Fruit fly (Drosophila melanogaster) whole organism, wandering third instar larva: Measurements from ENCODE around the gene Ndf.

Experiments used
- CG32264 ChIP-seq: fragments of 200-800 bp; sonication (Bioruptor generic); optimal IDR thresholded peaks from 2 replicates; lab custom pipeline; 2016; ENCODE audit warnings: missing biosample characterization, missing genetic modification characterization
- CrebA ChIP-seq: fragments of 200-800 bp; sonication (Bioruptor generic); optimal IDR thresholded peaks from 2 replicates; lab custom pipeline; 2016; ENCODE audit warnings: missing biosample characterization, mild to moderate bottlenecking, missing genetic modification characterization, borderline replicate concordance
- Dfd ChIP-seq: fragments of >200 bp; optimal IDR thresholded peaks from 2 replicates; lab custom pipeline; 2017; ENCODE audit warnings: missing biosample characterization, missing genetic modification characterization
- Dif ChIP-seq: fragments of 200-275, 200-300 bp; sonication (Bioruptor generic); optimal IDR thresholded peaks from 2 replicates; lab custom pipeline; 2018; ENCODE audit warnings: missing biosample characterization, missing genetic modification characterization; ENCODE audit not compliant: partially characterized antibody
- GATAd ChIP-seq: sonication (Bioruptor generic); optimal IDR thresholded peaks from 2 replicates; lab custom pipeline; 2016; ENCODE audit warnings: missing biosample characterization, missing genetic modification characterization
- HLH106 ChIP-seq: fragments of 200-800 bp; optimal IDR thresholded peaks from 3 replicates; lab custom pipeline; 2019; ENCODE audit warnings: missing biosample characterization, mild to moderate bottlenecking, missing genetic modification characterization, moderate library complexity
- Hnf4 ChIP-seq: fragments of 200-800 bp; sonication (Bioruptor generic); optimal IDR thresholded peaks from 2 replicates; lab custom pipeline; 2016; ENCODE audit warnings: missing biosample characterization, mild to moderate bottlenecking, missing genetic modification characterization
- Hr78 ChIP-seq: fragments of >200 bp; optimal IDR thresholded peaks from 2 replicates; lab custom pipeline; 2017; ENCODE audit warnings: missing biosample characterization, missing genetic modification characterization
- Hr83 ChIP-seq: fragments of 200-300 bp; sonication (Bioruptor generic); optimal IDR thresholded peaks from 2 replicates; lab custom pipeline; 2016; ENCODE audit warnings: missing biosample characterization, mild to moderate bottlenecking, missing genetic modification characterization, moderate library complexity; ENCODE audit not compliant: poor library complexity, severe bottlenecking
- Jra ChIP-seq: sonication (Bioruptor generic); optimal IDR thresholded peaks from 2 replicates; lab custom pipeline; 2016; ENCODE audit warnings: missing biosample characterization, missing genetic modification characterization
- Mio ChIP-seq: sonication (Bioruptor generic); optimal IDR thresholded peaks from 2 replicates; lab custom pipeline; 2016; ENCODE audit warnings: missing biosample characterization, missing genetic modification characterization
- Myc ChIP-seq: fragments of >200 bp; optimal IDR thresholded peaks from 2 replicates; lab custom pipeline; 2017
- N ChIP-seq: fragments of >200 bp; optimal IDR thresholded peaks from 2 replicates; lab custom pipeline; 2018; ENCODE audit warnings: missing biosample characterization, missing external identifiers, missing genetic modification characterization
- OdsH ChIP-seq: fragments of 200-800 bp; sonication (Bioruptor generic); optimal IDR thresholded peaks from 2 replicates; lab custom pipeline; 2016; ENCODE audit warnings: missing biosample characterization, mild to moderate bottlenecking, missing genetic modification characterization
- Rel ChIP-seq, 2 experiments: fragments of 200-800 bp; sonication (Bioruptor generic) in 1 of 2; optimal IDR thresholded peaks; 2 replicates in 1 of 2; 3 replicates in 1 of 2; lab custom pipeline; 2016 to 2019; ENCODE audit warnings: mild to moderate bottlenecking in 2 of 2, missing biosample characterization in 2 of 2, missing genetic modification characterization in 2 of 2, moderate library complexity in 1 of 2
- Sp1 ChIP-seq: fragments of 200-800 bp; sonication (Bioruptor generic); optimal IDR thresholded peaks from 3 replicates; lab custom pipeline; 2019; ENCODE audit warnings: missing biosample characterization, mild to moderate bottlenecking, missing genetic modification characterization, moderate library complexity
- Vsx2 ChIP-seq: fragments of 200-300, 225-300 bp; sonication (Bioruptor generic); optimal IDR thresholded peaks from 2 replicates; lab custom pipeline; 2018; ENCODE audit warnings: missing biosample characterization, missing genetic modification characterization; ENCODE audit not compliant: partially characterized antibody
- br ChIP-seq: fragments of 200-800 bp; sonication (Bioruptor generic); optimal IDR thresholded peaks from 2 replicates; lab custom pipeline; 2016; ENCODE audit warnings: missing biosample characterization, missing genetic modification characterization
- brk ChIP-seq: fragments of 200-800 bp; sonication (Bioruptor generic); optimal IDR thresholded peaks from 2 replicates; lab custom pipeline; 2016; ENCODE audit warnings: missing biosample characterization, mild to moderate bottlenecking, missing genetic modification characterization
- dl ChIP-seq, 2 experiments: fragments of 175-275, 200-275 bp in 1 of 2; fragments of 200-275 bp in 1 of 2; sonication (Bioruptor generic); optimal IDR thresholded peaks; lab custom pipeline; 2018; ENCODE audit warnings: mild to moderate bottlenecking in 2 of 2, missing biosample characterization in 2 of 2, missing genetic modification characterization in 2 of 2, moderate library complexity in 2 of 2; ENCODE audit not compliant: partially characterized antibody in 2 of 2, insufficient read depth in 1 of 2
- dmrt93B ChIP-seq: fragments of 200-800 bp; sonication (Bioruptor generic); optimal IDR thresholded peaks from 2 replicates; lab custom pipeline; 2018; ENCODE audit warnings: missing biosample characterization, mild to moderate bottlenecking, missing genetic modification characterization
- dsf ChIP-seq: sonication (Bioruptor generic); optimal IDR thresholded peaks from 2 replicates; lab custom pipeline; 2016; ENCODE audit warnings: missing biosample characterization, missing genetic modification characterization, borderline replicate concordance
- ey ChIP-seq: fragments of 200-800 bp; sonication (Bioruptor generic); optimal IDR thresholded peaks from 2 replicates; lab custom pipeline; 2016; ENCODE audit warnings: missing biosample characterization, missing genetic modification characterization
- foxo ChIP-seq, 2 experiments: fragments of 200-800 bp; sonication (Bioruptor generic); optimal IDR thresholded peaks; 2 replicates in 1 of 2; 3 replicates in 1 of 2; lab custom pipeline; 2016 to 2017; ENCODE audit warnings: missing biosample characterization in 2 of 2, missing genetic modification characterization in 2 of 2
- fru ChIP-seq: fragments of 200-800 bp; sonication (Bioruptor generic); optimal IDR thresholded peaks from 3 replicates; lab custom pipeline; 2016; ENCODE audit warnings: missing biosample characterization, mild to moderate bottlenecking, missing genetic modification characterization
- h ChIP-seq: fragments of 200-800 bp; sonication (Bioruptor generic); optimal IDR thresholded peaks from 3 replicates; lab custom pipeline; 2016; ENCODE audit warnings: missing biosample characterization, mild to moderate bottlenecking, missing genetic modification characterization
- jim ChIP-seq: fragments of 175-275, 200-325 bp; sonication (Bioruptor generic); optimal IDR thresholded peaks from 2 replicates; lab custom pipeline; 2016; ENCODE audit warnings: missing biosample characterization, mild to moderate bottlenecking, missing genetic modification characterization
- lola ChIP-seq: fragments of >200 bp; optimal IDR thresholded peaks from 2 replicates; lab custom pipeline; 2017; ENCODE audit warnings: missing biosample characterization, missing genetic modification characterization
- pan ChIP-seq: fragments of >200 bp; optimal IDR thresholded peaks from 2 replicates; lab custom pipeline; 2017
- psq ChIP-seq: fragments of 200-800 bp; sonication (Bioruptor generic); optimal IDR thresholded peaks from 3 replicates; lab custom pipeline; 2017; ENCODE audit warnings: missing biosample characterization, mild to moderate bottlenecking, missing genetic modification characterization, moderate library complexity
- rgr ChIP-seq: fragments of 200-800 bp; sonication (Bioruptor generic); optimal IDR thresholded peaks from 3 replicates; lab custom pipeline; 2016; ENCODE audit warnings: missing biosample characterization, mild to moderate bottlenecking, missing genetic modification characterization
- sage ChIP-seq: fragments of 200-800 bp; sonication (Bioruptor generic); optimal IDR thresholded peaks from 2 replicates; lab custom pipeline; 2016; ENCODE audit warnings: missing biosample characterization, mild to moderate bottlenecking, missing genetic modification characterization
- sv ChIP-seq: fragments of 200-800 bp; sonication (Bioruptor generic); optimal IDR thresholded peaks from 3 replicates; lab custom pipeline; 2016; ENCODE audit warnings: missing biosample characterization, missing genetic modification characterization
- tai ChIP-seq: sonication (Bioruptor generic); optimal IDR thresholded peaks from 2 replicates; lab custom pipeline; 2016; ENCODE audit warnings: missing biosample characterization, missing genetic modification characterization
- usp ChIP-seq: fragments of >200 bp; optimal IDR thresholded peaks from 2 replicates; lab custom pipeline; 2017; ENCODE audit warnings: missing biosample characterization, missing genetic modification characterization
- woc ChIP-seq: sonication (Bioruptor generic); optimal IDR thresholded peaks from 2 replicates; lab custom pipeline; 2016; ENCODE audit warnings: missing biosample characterization, mild to moderate bottlenecking, missing genetic modification characterization

Ndf gene

dm6 chr2L:9996553-9996952, 7.1 kb upstream of the Ndf start:
- TF ChIP-seq GATAd (no peak), foxo (GFP tag; optimal IDR thresholded peaks at IDR 0.05; lab: Kevin White, UChicago) (peak in 1 of 2 experiments; percentile 18), brk (GFP tag; lab: Kevin White, UChicago) (no peak), Myc (no peak), Hr78 (GFP tag; lab: Kevin White, UChicago) (no peak), rgr (GFP tag; lab: Kevin White, UChicago) (no peak), Dif (no peak), fru (peak; percentile 10)

dm6 chr2L:10002408-10003358, 949 bp upstream of the Ndf start, which contains the start of the genes CG31875 and SoYb:
TSS of gene CG31875 (minus strand) at chr2L:10002736.
TSS of gene SoYb (minus strand) at chr2L:10002736.
- TF ChIP-seq h (no peak), Dfd (no peak), Hnf4 (GFP tag; lab: Kevin White, UChicago) (no peak), dsf (GFP tag; lab: Kevin White, UChicago) (no peak), usp (no peak)
- TF ChIP-seq, all 38 proteins: peak for 0

dm6 chr2L:10004574-10004973, 942 bp downstream of the Ndf start:
- TF ChIP-seq N: no peak
- no peak for TF ChIP-seq usp
- no peak for TF ChIP-seq CrebA
- TF ChIP-seq ey: no peak

dm6 chr2L:10009293-10009695, 5.7 kb downstream of the Ndf start, which contains the start of gene Trp1:
TSS of gene Trp1 (plus strand) at chr2L:10009381.
- TF ChIP-seq lola (GFP tag; lab: Kevin White, UChicago): no peak
- TF ChIP-seq brk (GFP tag; lab: Kevin White, UChicago): peak; percentile 18
- TF ChIP-seq Hr83 (GFP tag; lab: Kevin White, UChicago): peak; percentile 37
- TF ChIP-seq dmrt93B: no peak
- TF ChIP-seq Hnf4 (GFP tag; lab: Kevin White, UChicago): peak; percentile 23
- peak; percentile 12 for TF ChIP-seq woc (GFP tag; lab: Kevin White, UChicago)
- TF ChIP-seq psq (GFP tag; lab: Kevin White, UChicago): no peak
- TF ChIP-seq tai (GFP tag; lab: Kevin White, UChicago): peak; percentile 61
- peak; percentile 57 for TF ChIP-seq Vsx2 (GFP tag; lab: Kevin White, UChicago)
- no peak for TF ChIP-seq foxo (GFP tag; optimal IDR thresholded peaks at IDR 0.05; lab: Kevin White, UChicago)
- TF ChIP-seq Sp1 (GFP tag; lab: Kevin White, UChicago): no peak
- no peak for TF ChIP-seq Mio
- no peak for TF ChIP-seq jim
- TF ChIP-seq usp: no peak
- TF ChIP-seq HLH106 (tag; lab: Kevin White, UChicago): no peak
- no peak for TF ChIP-seq br (GFP tag; lab: Kevin White, UChicago)
- TF ChIP-seq OdsH: no peak
- TF ChIP-seq, all 38 proteins: peak for 6

- TF ChIP-seq CrebA: peak; percentile 81
- peak; percentile 98 for TF ChIP-seq Jra (GFP tag; lab: Kevin White, UChicago)
- peak; percentile 94 for TF ChIP-seq sv
- peak; percentile 98 for TF ChIP-seq CG32264
- no peak for TF ChIP-seq Myc
- TF ChIP-seq dsf (GFP tag; lab: Kevin White, UChicago): peak; percentile 96
- TF ChIP-seq brk (GFP tag; lab: Kevin White, UChicago): peak; percentile 96
- peak; percentile 98 for TF ChIP-seq tai (GFP tag; lab: Kevin White, UChicago)
- no peak for TF ChIP-seq N
- TF ChIP-seq ey: peak; percentile 100
- TF ChIP-seq jim: peak; percentile 95
- TF ChIP-seq rgr (GFP tag; lab: Kevin White, UChicago): peak; percentile 99
- TF ChIP-seq woc (GFP tag; lab: Kevin White, UChicago): peak; percentile 97
- TF ChIP-seq Dif: peak; percentile 26
- TF ChIP-seq pan (lab: Kevin White, UChicago): no peak
- TF ChIP-seq Hnf4 (GFP tag; lab: Kevin White, UChicago): peak; percentile 99
- TF ChIP-seq Hr83 (GFP tag; lab: Kevin White, UChicago): peak; percentile 99
- TF ChIP-seq Hr78 (GFP tag; lab: Kevin White, UChicago): no peak
- peak; percentile 95 for TF ChIP-seq Rel (GFP tag; optimal IDR thresholded peaks at IDR 0.05; lab: Kevin White, UChicago)
- peak; percentile 87 for TF ChIP-seq Rel (tag; optimal IDR thresholded peaks at IDR 0.05; lab: Kevin White, UChicago)
- TF ChIP-seq br (GFP tag; lab: Kevin White, UChicago): peak; percentile 99
- TF ChIP-seq sage (GFP tag; lab: Kevin White, UChicago): peak; percentile 98
- TF ChIP-seq Vsx2 (GFP tag; lab: Kevin White, UChicago): peak; percentile 35
- TF ChIP-seq dl (GFP tag; optimal IDR thresholded peaks at IDR 0.05; lab: Kevin White, UChicago; ENCODE audit: insufficient read depth in 1 of 2, partially characterized antibody in 2 of 2): peak; percentile 42 to 70
Observed at dm6 chr2L:10009800-10010658, 6.4 kb downstream of the Ndf start.
